Fruit fly (Drosophila melanogaster) whole organism, embryonic: Measurements from ENCODE around the gene CG10984.

Source experiments
- Abd-B ChIP-seq: fragments of 200-800 bp; sonication (Bioruptor generic); optimal IDR thresholded peaks from 2 replicates; lab custom pipeline; 2018; ENCODE audit warnings: missing biosample characterization, mild to moderate bottlenecking, missing genetic modification characterization, moderate library complexity
- B-H2 ChIP-seq: fragments of 200-800 bp; sonication (Bioruptor generic); optimal IDR thresholded peaks from 2 replicates; lab custom pipeline; 2018; ENCODE audit warnings: missing biosample characterization, mild to moderate bottlenecking, missing genetic modification characterization
- CG10267 ChIP-seq: fragments of 200-800 bp; sonication (Bioruptor generic); optimal IDR thresholded peaks from 2 replicates; lab custom pipeline; 2018; ENCODE audit warnings: missing biosample characterization, mild to moderate bottlenecking, missing genetic modification characterization, moderate library complexity
- CG11560 ChIP-seq: fragments of 200-800 bp; sonication (Bioruptor generic); IDR thresholded peaks from 3 replicates; pipeline ENCODE4 v1.3.6; 2022; ENCODE audit warnings: missing biosample characterization, missing genetic modification characterization
- CG12299 ChIP-seq: fragments of 200-800 bp; sonication (Bioruptor generic); optimal IDR thresholded peaks from 2 replicates; lab custom pipeline; 2018; ENCODE audit warnings: missing biosample characterization, mild to moderate bottlenecking, missing genetic modification characterization
- CG13424 ChIP-seq: fragments of 200-800 bp; sonication (Bioruptor generic); optimal IDR thresholded peaks from 2 replicates; lab custom pipeline; 2019; ENCODE audit warnings: missing biosample characterization, mild to moderate bottlenecking, missing genetic modification characterization, moderate library complexity
- CG15514 ChIP-seq: fragments of 200-800 bp; sonication (Bioruptor generic); optimal IDR thresholded peaks from 3 replicates; lab custom pipeline; 2017; ENCODE audit warnings: missing biosample characterization, missing genetic modification characterization, mild to moderate bottlenecking, moderate library complexity, missing genetic modification reagents
- CG17361 ChIP-seq: fragments of 200-800 bp; sonication (Bioruptor generic); IDR thresholded peaks from 3 replicates; pipeline ENCODE4 v1.3.6; 2022; ENCODE audit warnings: missing biosample characterization, missing genetic modification characterization
- CG2116 ChIP-seq: fragments of 200-800 bp; sonication (Bioruptor generic); optimal IDR thresholded peaks from 3 replicates; lab custom pipeline; 2018; ENCODE audit warnings: missing biosample characterization, mild to moderate bottlenecking, missing genetic modification characterization
- CG2129 ChIP-seq: fragments of 200-800 bp; sonication (Bioruptor generic); IDR thresholded peaks from 2 replicates; pipeline ENCODE4 v1.3.6; 2022; ENCODE audit warnings: missing biosample characterization, missing genetic modification characterization; ENCODE audit not compliant: partially characterized antibody
- CG30403 ChIP-seq: fragments of 200-800 bp; sonication (Bioruptor generic); optimal IDR thresholded peaks from 3 replicates; lab custom pipeline; 2016; ENCODE audit warnings: missing biosample characterization, missing genetic modification characterization
- CG3847 ChIP-seq: fragments of 200-800 bp; sonication (Bioruptor generic); IDR thresholded peaks from 2 replicates; pipeline ENCODE4 v1.3.6; 2022; ENCODE audit warnings: missing biosample characterization, missing genetic modification characterization
- CG6272 ChIP-seq: fragments of 200-800 bp; sonication (Bioruptor generic); IDR thresholded peaks from 2 replicates; pipeline ENCODE4 v1.3.6; 2022; ENCODE audit warnings: missing biosample characterization, missing genetic modification characterization
- CG9437 ChIP-seq: fragments of 200-800 bp; sonication (Bioruptor generic); optimal IDR thresholded peaks from 2 replicates; lab custom pipeline; 2018; ENCODE audit warnings: missing biosample characterization, mild to moderate bottlenecking, missing genetic modification characterization
- Dp ChIP-seq: fragments of 200-800 bp; sonication (Bioruptor generic); optimal IDR thresholded peaks from 2 replicates; lab custom pipeline; 2018; ENCODE audit warnings: missing biosample characterization, mild to moderate bottlenecking, missing genetic modification characterization, moderate library complexity
- Dref ChIP-seq: fragments of 200-800 bp; sonication (Bioruptor generic); IDR thresholded peaks from 2 replicates; pipeline ENCODE4 v1.3.6; 2022; ENCODE audit warnings: missing biosample characterization, missing genetic modification characterization
- Elba2 ChIP-seq: fragments of 200-800 bp; sonication (Bioruptor generic); optimal IDR thresholded peaks from 3 replicates; lab custom pipeline; 2016; ENCODE audit warnings: missing biosample characterization, missing genetic modification characterization
- HLH54F ChIP-seq: fragments of 200-800 bp; sonication (Bioruptor generic); optimal IDR thresholded peaks from 3 replicates; lab custom pipeline; 2016; ENCODE audit warnings: missing biosample characterization, missing genetic modification characterization
- Hr3 ChIP-seq: fragments of 200-800 bp; sonication (Bioruptor generic); optimal IDR thresholded peaks from 3 replicates; lab custom pipeline; 2016; ENCODE audit warnings: missing biosample characterization, missing genetic modification characterization
- Hr78 ChIP-seq, 2 experiments: fragments of 200-800 bp in 1 of 2; fragments of >200 bp in 1 of 2; sonication (Bioruptor generic) in 1 of 2; optimal IDR thresholded peaks; 2 replicates each; lab custom pipeline; 2017 to 2019; ENCODE audit warnings: missing biosample characterization in 2 of 2, missing genetic modification characterization in 2 of 2, mild to moderate bottlenecking in 1 of 2, moderate library complexity in 1 of 2
- MBD-R2 ChIP-seq: fragments of 200-800 bp; sonication (Bioruptor generic); IDR thresholded peaks from 2 replicates; pipeline ENCODE4 v1.3.6; 2022; ENCODE audit warnings: missing biosample characterization, missing genetic modification characterization
- Opbp ChIP-seq: fragments of 200-800 bp; sonication (Bioruptor generic); IDR thresholded peaks from 3 replicates; pipeline ENCODE4 v1.3.6; 2022; ENCODE audit warnings: missing biosample characterization, missing genetic modification characterization; ENCODE audit not compliant: partially characterized antibody
- Rfx ChIP-seq: fragments of 200-800 bp; sonication (Bioruptor generic); IDR thresholded peaks from 2 replicates; pipeline ENCODE4 v1.3.6; 2022; ENCODE audit warnings: missing biosample characterization, missing genetic modification characterization
- Scr ChIP-seq: fragments of 200-800 bp; sonication (Bioruptor generic); IDR thresholded peaks from 2 replicates; pipeline ENCODE4 v1.3.6; 2022; ENCODE audit warnings: missing biosample characterization, missing genetic modification characterization; ENCODE audit not compliant: partially characterized antibody
- Sry-δ ChIP-seq: fragments of 200-800 bp; sonication (Bioruptor generic); optimal IDR thresholded peaks from 2 replicates; lab custom pipeline; 2016; ENCODE audit warnings: missing biosample characterization, missing genetic modification characterization
- amos ChIP-seq: fragments of 200-800 bp; sonication (Bioruptor generic); IDR thresholded peaks from 2 replicates; pipeline ENCODE4 v1.3.6; 2022; ENCODE audit warnings: missing biosample characterization, missing genetic modification characterization; ENCODE audit not compliant: partially characterized antibody
- bbx ChIP-seq: fragments of 200-800 bp; sonication (Bioruptor generic); IDR thresholded peaks from 2 replicates; pipeline ENCODE4 v1.3.6; 2022; ENCODE audit warnings: missing biosample characterization, missing genetic modification characterization; ENCODE audit not compliant: partially characterized antibody
- bcd ChIP-seq: fragments of 200-800 bp; sonication (Bioruptor generic); optimal IDR thresholded peaks from 2 replicates; lab custom pipeline; 2017; ENCODE audit warnings: missing biosample characterization, mild to moderate bottlenecking, missing genetic modification characterization
- chinmo ChIP-seq: fragments of 200-800 bp; sonication (Bioruptor generic); IDR thresholded peaks from 4 replicates; pipeline ENCODE4 v1.3.6; 2022; ENCODE audit warnings: missing biosample characterization, missing genetic modification characterization; ENCODE audit not compliant: partially characterized antibody
- croc ChIP-seq: fragments of 200-800 bp; sonication (Bioruptor generic); conservative IDR thresholded peaks from 3 replicates; pipeline ENCODE4 v1.3.6; 2022; ENCODE audit warnings: missing biosample characterization, missing genetic modification characterization
- dmrt11E ChIP-seq: fragments of 200-800 bp; sonication (Bioruptor generic); optimal IDR thresholded peaks from 3 replicates; lab custom pipeline; 2018; ENCODE audit warnings: missing biosample characterization, mild to moderate bottlenecking, missing genetic modification characterization, moderate library complexity
- gfzf ChIP-seq: fragments of 200-800 bp; sonication (Bioruptor generic); optimal IDR thresholded peaks from 2 replicates; lab custom pipeline; 2016; ENCODE audit warnings: missing biosample characterization, mild to moderate bottlenecking, missing genetic modification characterization, moderate library complexity
- hb ChIP-seq: fragments of 200-800 bp; sonication (Bioruptor generic); IDR thresholded peaks from 3 replicates; pipeline ENCODE4 v1.3.6; 2022; ENCODE audit warnings: missing biosample characterization, missing genetic modification characterization; ENCODE audit not compliant: partially characterized antibody
- hkb ChIP-seq, 2 experiments: fragments of 200-800 bp in 1 of 2; fragments of >200 bp in 1 of 2; sonication (Bioruptor generic) in 1 of 2; IDR thresholded peaks in 1 of 2; optimal IDR thresholded peaks in 1 of 2; 2 replicates each; pipeline versions ENCODE4 v1.3.6 to Lab custom; 2017 to 2022; ENCODE audit warnings: missing biosample characterization in 1 of 2, missing genetic modification characterization in 1 of 2
- inv ChIP-seq: fragments of 200-800 bp; sonication (Bioruptor generic); IDR thresholded peaks from 2 replicates; pipeline ENCODE4 v1.3.6; 2022; ENCODE audit warnings: missing biosample characterization, missing genetic modification characterization; ENCODE audit not compliant: partially characterized antibody
- nerfin-2 ChIP-seq: fragments of 200-800 bp; sonication (Bioruptor generic); IDR thresholded peaks from 2 replicates; pipeline ENCODE4 v1.3.6; 2022; ENCODE audit warnings: missing biosample characterization, missing genetic modification characterization; ENCODE audit not compliant: partially characterized antibody
- pita ChIP-seq: fragments of 200-800 bp; sonication (Bioruptor generic); optimal IDR thresholded peaks from 2 replicates; lab custom pipeline; 2017; ENCODE audit warnings: missing biosample characterization, mild to moderate bottlenecking, missing genetic modification characterization
- row ChIP-seq: fragments of 200-800 bp; sonication (Bioruptor generic); IDR thresholded peaks from 3 replicates; pipeline ENCODE4 v1.3.6; 2022; ENCODE audit warnings: missing biosample characterization, missing genetic modification characterization
- run ChIP-seq: fragments of 200-800 bp; sonication (Bioruptor generic); optimal IDR thresholded peaks from 3 replicates; lab custom pipeline; 2018; ENCODE audit warnings: missing biosample characterization, mild to moderate bottlenecking, missing genetic modification characterization
- slp2 ChIP-seq: fragments of 200-800 bp; sonication (Bioruptor generic); optimal IDR thresholded peaks from 2 replicates; lab custom pipeline; 2016; ENCODE audit warnings: missing biosample characterization, missing genetic modification characterization
- sqz ChIP-seq: fragments of 200-800 bp; sonication (Bioruptor generic); optimal IDR thresholded peaks from 3 replicates; lab custom pipeline; 2018; ENCODE audit warnings: missing biosample characterization, mild to moderate bottlenecking, missing genetic modification characterization
- ssp ChIP-seq: fragments of 200-800 bp; sonication (Bioruptor generic); IDR thresholded peaks from 2 replicates; pipeline ENCODE4 v1.3.6; 2022; ENCODE audit warnings: missing biosample characterization, missing genetic modification characterization
- stwl ChIP-seq: fragments of 200-800 bp; sonication (Bioruptor generic); optimal IDR thresholded peaks from 3 replicates; lab custom pipeline; 2018; ENCODE audit warnings: missing biosample characterization, mild to moderate bottlenecking, missing genetic modification characterization, moderate library complexity
- tna ChIP-seq: fragments of 200-800 bp; sonication (Bioruptor generic); IDR thresholded peaks from 2 replicates; pipeline ENCODE4 v1.3.6; 2022; ENCODE audit warnings: missing biosample characterization, missing genetic modification characterization; ENCODE audit not compliant: partially characterized antibody
- trem ChIP-seq: fragments of 200-800 bp; optimal IDR thresholded peaks from 3 replicates; lab custom pipeline; 2019; ENCODE audit warnings: missing biosample characterization, mild to moderate bottlenecking, missing genetic modification characterization, moderate library complexity
- unc-4 ChIP-seq: fragments of 200-800 bp; sonication (Bioruptor generic); IDR thresholded peaks from 2 replicates; pipeline ENCODE4 v1.3.6; 2022; ENCODE audit warnings: missing biosample characterization, missing genetic modification characterization; ENCODE audit not compliant: partially characterized antibody
- zf30C ChIP-seq: fragments of 200-800 bp; sonication (Bioruptor generic); optimal IDR thresholded peaks from 3 replicates; lab custom pipeline; 2018; ENCODE audit warnings: missing biosample characterization, mild to moderate bottlenecking, missing genetic modification characterization

The CG10984 gene

DNA sequence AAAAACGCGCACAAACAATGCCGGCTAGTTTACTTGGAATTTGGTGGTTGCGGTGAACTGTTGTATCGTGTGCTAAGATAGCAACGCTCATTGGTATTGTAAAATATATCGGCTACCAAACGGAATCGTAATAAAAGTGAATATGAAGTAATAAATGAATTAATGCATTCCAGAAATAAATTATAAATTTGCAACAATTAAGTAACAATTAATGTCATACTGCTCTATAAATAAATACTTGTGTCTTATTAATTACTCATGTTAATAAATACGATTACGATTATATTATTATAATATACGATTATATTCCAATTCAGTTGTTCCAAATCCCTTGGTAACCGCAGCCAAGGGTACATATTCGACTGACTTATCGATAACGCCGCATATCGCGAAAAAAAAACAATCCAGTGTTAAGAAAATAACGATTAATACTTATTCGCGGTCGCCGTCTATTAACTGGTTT is 15.3 kb upstream of the CG10984 start, which contains the start of the genes SmD1 and Ptp69D (continued):
- TF ChIP-seq B-H2 (GFP tag; lab: Kevin White, UChicago): peak; percentile 9
- no peak for TF ChIP-seq Rfx (GFP tag; lab: Robert Waterston, UW)
- peak; percentile 62 for TF ChIP-seq bbx (GFP tag; lab: Robert Waterston, UW)
- peak; percentile 14 for TF ChIP-seq hkb (optimal IDR thresholded peaks at IDR 0.05; lab: Kevin White, UChicago)
- TF ChIP-seq hkb (GFP tag; IDR thresholded peaks at IDR 0.05; lab: Robert Waterston, UW): no peak
- peak; percentile 77 for TF ChIP-seq unc-4
- peak; percentile 88 for TF ChIP-seq Scr (GFP tag; lab: Robert Waterston, UW)
- TF ChIP-seq CG6272 (GFP tag; lab: Robert Waterston, UW): no peak
- TF ChIP-seq pita: no peak
- TF ChIP-seq CG2116: peak; percentile 83
- peak; percentile 54; the same call in 1 of the 2 replicates for TF ChIP-seq CG2129 (GFP tag; lab: Robert Waterston, UW)
- no peak for TF ChIP-seq zf30C
- peak; percentile 65 for TF ChIP-seq CG15514
- TF ChIP-seq CG12299 (tag; lab: Kevin White, UChicago): peak; percentile 10
- no peak for TF ChIP-seq slp2 (GFP tag; lab: Kevin White, UChicago)
- peak; percentile 73 for TF ChIP-seq hb (GFP tag; lab: Robert Waterston, UW)
- peak; percentile 23 for TF ChIP-seq CG13424
- peak; percentile 54; the same call in 1 of the 2 replicates for TF ChIP-seq tna (GFP tag; lab: Robert Waterston, UW)
- peak; percentile 10 for TF ChIP-seq dmrt11E (tag; lab: Kevin White, UChicago)
- TF ChIP-seq gfzf (GFP tag; lab: Kevin White, UChicago): peak; percentile 7
- TF ChIP-seq sqz (GFP tag; lab: Kevin White, UChicago): peak; percentile 72
- TF ChIP-seq row (GFP tag; lab: Robert Waterston, UW): peak; percentile 88
- TF ChIP-seq Dref (GFP tag; lab: Robert Waterston, UW): peak; percentile 72
- TF ChIP-seq croc (GFP tag; lab: Robert Waterston, UW): no peak
- 0 out of 2 replicates have a peak, but pooled peaks have one; percentile 25 for TF ChIP-seq MBD-R2 (GFP tag; lab: Robert Waterston, UW)
- peak; percentile 77 for TF ChIP-seq ssp (GFP tag; lab: Robert Waterston, UW)
- TF ChIP-seq chinmo: no peak
- peak; percentile 65; the same call in 2 of the 3 replicates for TF ChIP-seq CG17361 (GFP tag; lab: Robert Waterston, UW)
- peak; percentile 81 for TF ChIP-seq CG10267 (tag; lab: Kevin White, UChicago)
- peak; percentile 29 for TF ChIP-seq Hr3
- TF ChIP-seq trem (tag; lab: Kevin White, UChicago): peak; percentile 68
- TF ChIP-seq HLH54F (GFP tag; lab: Kevin White, UChicago): no peak
- TF ChIP-seq Elba2 (GFP tag; lab: Kevin White, UChicago): no peak
- TF ChIP-seq CG30403 (GFP tag; lab: Kevin White, UChicago): peak; percentile 3
- TF ChIP-seq run (tag; lab: Kevin White, UChicago): no peak
- no peak for TF ChIP-seq Hr78 (GFP tag; optimal IDR thresholded peaks at IDR 0.05; lab: Kevin White, UChicago)
- peak; percentile 82 for TF ChIP-seq inv (GFP tag; lab: Robert Waterston, UW)
- peak; percentile 17 for TF ChIP-seq CG9437
- peak; percentile 55 for TF ChIP-seq nerfin-2 (GFP tag; lab: Robert Waterston, UW)
- peak; percentile 70; the same call in 2 of the 3 replicates for TF ChIP-seq Opbp
- TF ChIP-seq CG11560 (tag; lab: Robert Waterston, UW): peak; percentile 88; the same call in 2 of the 3 replicates
- no peak for TF ChIP-seq CG3847 (GFP tag; lab: Robert Waterston, UW)
- no peak for TF ChIP-seq Abd-B
- peak; percentile 69 for TF ChIP-seq stwl (tag; lab: Kevin White, UChicago)
- peak; percentile 77 for TF ChIP-seq amos (GFP tag; lab: Robert Waterston, UW)
- peak; percentile 45 for TF ChIP-seq Sry-δ (GFP tag; lab: Kevin White, UChicago)
- TF ChIP-seq bcd (GFP tag; lab: Kevin White, UChicago): no peak
- TF ChIP-seq Dp: peak; percentile 12
